Worm (Caenorhabditis elegans) whole organism, L4 larva: ENCODE measurements around the gene pals-32.
A peak's percentile ranks its signal among the peaks of the same experiment; 100 is the strongest.

Source experiments
- F10B5.3 ChIP-seq: sonication (generic microtip); optimal IDR thresholded peaks from 2 replicates; lab custom pipeline; 2016; ENCODE audit warnings: mild to moderate bottlenecking, missing genetic modification characterization, missing compliant biosample characterization
- R02D3.7 ChIP-seq: fragments of 150-350 bp; sonication (generic microtip); optimal IDR thresholded peaks from 3 replicates; lab custom pipeline; 2014; ENCODE audit warnings: missing biosample characterization, missing genetic modification characterization
- T20F7.1 ChIP-seq: fragments of 200-800 bp; sonication (Bioruptor generic); optimal IDR thresholded peaks from 2 replicates; lab custom pipeline; 2018; ENCODE audit warnings: mild to moderate bottlenecking, missing genetic modification characterization, missing compliant biosample characterization
- Y105C5A.15 ChIP-seq: fragments of 200-800 bp; sonication (Bioruptor generic); IDR thresholded peaks from 2 replicates; pipeline ENCODE4 v1.3.6; 2022; ENCODE audit warnings: missing genetic modification characterization, missing compliant biosample characterization
- Y5F2A.4 ChIP-seq: fragments of 200-800 bp; sonication (Bioruptor generic); optimal IDR thresholded peaks from 2 replicates; lab custom pipeline; 2018; ENCODE audit warnings: mild to moderate bottlenecking, missing genetic modification characterization, missing compliant biosample characterization
- arid-1 ChIP-seq: fragments of 200-800 bp; sonication (Bioruptor generic); conservative IDR thresholded peaks from 2 replicates; pipeline ENCODE4 v1.3.6; 2022; ENCODE audit warnings: missing genetic modification reagents, missing genetic modification characterization, missing compliant biosample characterization
- ceh-32 ChIP-seq: sonication (generic microtip); optimal IDR thresholded peaks from 2 replicates; lab custom pipeline; 2016; ENCODE audit warnings: mild to moderate bottlenecking, missing genetic modification characterization, missing compliant biosample characterization; ENCODE audit not compliant: poor library complexity
- ctbp-1 ChIP-seq: fragments of 200-800 bp; sonication (Bioruptor generic); IDR thresholded peaks from 2 replicates; pipeline ENCODE4 v1.3.6; 2022; ENCODE audit warnings: missing genetic modification reagents, missing genetic modification characterization, missing compliant biosample characterization
- daf-16 ChIP-seq, 3 experiments: sonication (generic microtip); optimal IDR thresholded peaks; 2 replicates each; lab custom pipeline; 2016 to 2017; ENCODE audit warnings: missing genetic modification characterization in 3 of 3, missing genetic modification reagents in 3 of 3, mild to moderate bottlenecking in 2 of 3, missing compliant biosample characterization in 2 of 3, missing biosample characterization in 1 of 3, moderate library complexity in 1 of 3
- daf-8 ChIP-seq: fragments of 200-800 bp; sonication (Bioruptor generic); IDR thresholded peaks from 2 replicates; pipeline ENCODE4 v1.3.6; 2022; ENCODE audit warnings: missing genetic modification characterization, missing compliant biosample characterization
- dmd-6 ChIP-seq: fragments of 200-800 bp; sonication (Bioruptor generic); IDR thresholded peaks from 2 replicates; pipeline ENCODE4 v1.3.6; 2022; ENCODE audit warnings: missing genetic modification reagents, missing genetic modification characterization, missing compliant biosample characterization
- dpl-1 ChIP-seq: fragments of 150-350 bp; optimal IDR thresholded peaks from 2 replicates; lab custom pipeline; 2014; ENCODE audit warnings: missing biosample characterization, missing genetic modification reagents, missing genetic modification characterization
- fkh-10 ChIP-seq: fragments of 150-350 bp; optimal IDR thresholded peaks from 2 replicates; lab custom pipeline; 2014; ENCODE audit warnings: missing biosample characterization, missing genetic modification reagents, missing genetic modification characterization
- gei-8 ChIP-seq: fragments of 200-800 bp; sonication (Bioruptor generic); optimal IDR thresholded peaks from 2 replicates; lab custom pipeline; 2018; ENCODE audit warnings: mild to moderate bottlenecking, missing genetic modification characterization, missing compliant biosample characterization
- hif-1 ChIP-seq, 2 experiments: sonication (generic microtip); optimal IDR thresholded peaks; 2 replicates each; lab custom pipeline; 2016 to 2017; ENCODE audit warnings: missing compliant biosample characterization in 2 of 2, missing genetic modification characterization in 2 of 2, missing genetic modification reagents in 2 of 2, missing genotype in 2 of 2, mild to moderate bottlenecking in 1 of 2
- jun-1 ChIP-seq: fragments of 150-350 bp; optimal IDR thresholded peaks from 2 replicates; lab custom pipeline; 2014; ENCODE audit warnings: missing biosample characterization, missing genetic modification reagents, missing genetic modification characterization
- lim-7 ChIP-seq: fragments of 200-800 bp; sonication (Bioruptor generic); IDR thresholded peaks from 2 replicates; pipeline ENCODE4 v1.3.6; 2022; ENCODE audit warnings: missing genetic modification characterization, missing compliant biosample characterization
- lin-29 ChIP-seq: fragments of 200-800 bp; sonication (Bioruptor generic); IDR thresholded peaks from 2 replicates; pipeline ENCODE4 v1.3.6; 2022; ENCODE audit warnings: missing genetic modification reagents, missing genetic modification characterization, missing compliant biosample characterization
- nhr-10 ChIP-seq: fragments of 150-350 bp; optimal IDR thresholded peaks from 2 replicates; lab custom pipeline; 2014; ENCODE audit warnings: missing biosample characterization, missing genetic modification characterization
- nhr-102 ChIP-seq: sonication (generic microtip); optimal IDR thresholded peaks from 2 replicates; lab custom pipeline; 2016; ENCODE audit warnings: mild to moderate bottlenecking, missing genetic modification characterization, moderate library complexity, missing compliant biosample characterization
- nhr-11 ChIP-seq: fragments of 150-350 bp; optimal IDR thresholded peaks from 2 replicates; lab custom pipeline; 2014; ENCODE audit warnings: missing biosample characterization, missing genetic modification characterization
- nhr-25 ChIP-seq: sonication (generic microtip); optimal IDR thresholded peaks from 2 replicates; lab custom pipeline; 2017; ENCODE audit warnings: missing genetic modification characterization, mild to moderate bottlenecking, missing compliant biosample characterization, antibody characterized with exemption, moderate library complexity, borderline replicate concordance; ENCODE audit not compliant: insufficient read depth
- nhr-28 ChIP-seq: fragments of 150-350 bp; optimal IDR thresholded peaks from 2 replicates; lab custom pipeline; 2014; ENCODE audit warnings: missing biosample characterization, missing genetic modification characterization
- nhr-48 ChIP-seq: sonication (generic microtip); optimal IDR thresholded peaks from 2 replicates; lab custom pipeline; 2016; ENCODE audit warnings: mild to moderate bottlenecking, missing genetic modification characterization, missing compliant biosample characterization
- nhr-77 ChIP-seq: fragments of 150-350 bp; optimal IDR thresholded peaks from 2 replicates; lab custom pipeline; 2014; ENCODE audit warnings: missing biosample characterization, missing genetic modification characterization
- php-3 ChIP-seq: fragments of 200-800 bp; sonication (Bioruptor generic); IDR thresholded peaks from 2 replicates; pipeline ENCODE4 v1.3.6; 2022; ENCODE audit warnings: missing genetic modification reagents, missing genetic modification characterization, missing compliant biosample characterization
- saeg-2 ChIP-seq: fragments of 200-800 bp; sonication (Bioruptor generic); IDR thresholded peaks from 2 replicates; pipeline ENCODE4 v1.3.6; 2022; ENCODE audit warnings: missing genetic modification reagents, missing genetic modification characterization, missing compliant biosample characterization
- snpc-1.2 ChIP-seq: fragments of 200-800 bp; sonication (Bioruptor generic); IDR thresholded peaks from 2 replicates; pipeline ENCODE4 v1.3.6; 2022; ENCODE audit warnings: missing genetic modification reagents, missing genetic modification characterization, missing compliant biosample characterization
- spr-3 ChIP-seq: fragments of 200-800 bp; sonication (Bioruptor generic); optimal IDR thresholded peaks from 2 replicates; lab custom pipeline; 2018; ENCODE audit warnings: mild to moderate bottlenecking, missing genetic modification characterization, missing compliant biosample characterization
- tag-97 ChIP-seq: fragments of 200-800 bp; sonication (Bioruptor generic); IDR thresholded peaks from 2 replicates; pipeline ENCODE4 v1.3.6; 2022; ENCODE audit warnings: missing genetic modification characterization, missing compliant biosample characterization
- tra-1 ChIP-seq: fragments of 200-800 bp; sonication (Bioruptor generic); IDR thresholded peaks from 2 replicates; pipeline ENCODE4 v1.3.6; 2022; ENCODE audit warnings: missing genetic modification reagents, missing genetic modification characterization, missing compliant biosample characterization
- unc-62 ChIP-seq, 3 experiments: fragments of 150-350 bp in 1 of 3; sonication (generic microtip); optimal IDR thresholded peaks in 2 of 3; peaks in 1 of 3; 1 replicate in 1 of 3; 2 replicates in 2 of 3; lab custom pipeline; 2014 to 2017; ENCODE audit warnings: missing biosample characterization in 3 of 3, missing genetic modification characterization in 3 of 3, missing genetic modification reagents in 3 of 3, missing genotype in 1 of 3
- zfp-2 ChIP-seq: sonication (generic microtip); optimal IDR thresholded peaks from 2 replicates; lab custom pipeline; 2016; ENCODE audit warnings: mild to moderate bottlenecking, missing genetic modification characterization, missing compliant biosample characterization

pals-32 gene

ce11 chrV:2938497-2938896, 42.1 kb downstream of the pals-32 start, which contains the start of gene srw-141:
Gene srw-141, minus strand, starts transcription at chrV:2938597.
- TF ChIP-seq jun-1 (tag; lab: Kevin White, UChicago) (no peak), fkh-10 (GFP tag; lab: Kevin White, UChicago) (no peak), tag-97 (no peak), ctbp-1 (GFP tag; lab: Robert Waterston, UW) (no peak), tra-1 (GFP tag; lab: Robert Waterston, UW) (no peak), lim-7 (GFP tag; lab: Robert Waterston, UW) (no peak), daf-8 (GFP tag; lab: Robert Waterston, UW) (no peak), nhr-10 (tag; lab: Kevin White, UChicago) (no peak), snpc-1.2 (GFP tag; lab: Robert Waterston, UW) (no peak), nhr-102 (tag; lab: Kevin White, UChicago) (no peak), F10B5.3 (tag; lab: Kevin White, UChicago) (no peak), php-3 (GFP tag; lab: Robert Waterston, UW) (no peak)
- TF ChIP-seq, all 104 proteins: peak for 0

- TF ChIP-seq tag-97 (no peak), nhr-11 (tag; lab: Kevin White, UChicago) (no peak), zfp-2 (tag; lab: Kevin White, UChicago) (no peak), nhr-48 (tag; lab: Kevin White, UChicago) (no peak), gei-8 (GFP tag; lab: Kevin White, UChicago) (no peak), ceh-32 (no peak), spr-3 (GFP tag; lab: Kevin White, UChicago) (no peak), nhr-28 (tag; lab: Kevin White, UChicago) (no peak), Y105C5A.15 (GFP tag; lab: Robert Waterston, UW) (no peak), Y5F2A.4 (GFP tag; lab: Kevin White, UChicago) (no peak)
Observed at ce11 chrV:2941405-2941804, 45.0 kb downstream of the pals-32 start, which contains the start of gene srw-143. Gene srw-143, minus strand, starts transcription at chrV:2941505.

DNA sequence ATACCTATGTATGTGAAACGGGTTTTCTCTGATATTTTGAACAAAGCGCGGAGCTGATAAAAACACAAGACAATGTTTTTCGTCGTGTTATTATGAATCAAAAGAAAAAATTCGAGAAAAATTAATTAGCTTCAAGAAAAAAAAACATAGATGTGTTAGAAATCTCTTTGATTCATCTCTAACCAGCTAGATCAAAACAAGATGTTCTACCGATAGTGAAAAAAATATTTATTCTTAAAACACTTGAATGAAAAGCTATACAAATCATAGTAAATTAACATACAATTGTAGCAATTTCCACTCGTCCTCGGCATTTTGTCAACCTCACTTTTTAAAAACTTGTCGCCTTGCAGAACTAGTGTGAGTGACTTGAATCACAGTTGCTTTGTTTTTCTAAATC, 45.8 kb downstream of the pals-32 start:
- TF ChIP-seq arid-1 (GFP tag; lab: Robert Waterston, UW) (no peak), nhr-77 (tag; lab: Kevin White, UChicago) (no peak), hif-1 (tag; optimal IDR thresholded peaks at IDR 0.05; lab: Kevin White, UChicago) (no peak), dpl-1 (GFP tag; lab: Kevin White, UChicago) (no peak), ceh-32 (no peak), unc-62 (GFP tag; optimal IDR thresholded peaks at IDR 0.05 in 1 of 2; lab: Kevin White, UChicago) (peak in 1 of 2 experiments; percentile 94), unc-62 (tag; optimal IDR thresholded peaks at IDR 0.05; lab: Kevin White, UChicago) (no peak)

DNA sequence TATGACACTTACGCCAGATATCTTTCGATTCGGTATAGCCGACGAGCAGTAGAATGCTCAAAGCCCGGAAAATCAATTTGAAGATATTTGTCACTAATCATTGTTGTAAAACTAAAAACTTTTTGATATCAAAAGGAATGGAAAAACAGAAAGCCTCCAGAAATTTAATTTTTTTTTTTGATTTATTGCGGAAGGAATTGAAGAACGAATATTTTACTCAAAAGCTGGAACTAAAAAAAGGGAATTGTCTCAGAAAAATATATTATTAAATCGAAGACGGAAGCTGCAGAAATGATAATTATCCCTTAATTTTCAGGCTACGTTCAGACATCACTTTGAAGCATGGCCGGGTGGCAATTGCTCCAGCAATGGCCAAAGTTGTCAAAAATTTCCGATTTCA, 47.4 kb downstream of the pals-32 start, which contains the start of gene srw-137:
TSS of gene srw-137 (minus strand) at position 101 of the 400 bp plus-strand sequence.
- TF ChIP-seq nhr-25 (tag; lab: Kevin White, UChicago): no peak
- no peak for TF ChIP-seq jun-1 (tag; lab: Kevin White, UChicago)
- no peak for TF ChIP-seq dmd-6
- no peak for TF ChIP-seq daf-16 (GFP tag; optimal IDR thresholded peaks at IDR 0.05; lab: Kevin White, UChicago)
- no peak for TF ChIP-seq daf-16 (tag; optimal IDR thresholded peaks at IDR 0.05; lab: Kevin White, UChicago)
- no peak for TF ChIP-seq R02D3.7 (tag; lab: Kevin White, UChicago)
- no peak for TF ChIP-seq hif-1 (tag; optimal IDR thresholded peaks at IDR 0.05; lab: Kevin White, UChicago)
- TF ChIP-seq lin-29: no peak
- TF ChIP-seq saeg-2 (GFP tag; lab: Robert Waterston, UW): no peak
- TF ChIP-seq T20F7.1 (GFP tag; lab: Kevin White, UChicago): no peak
- no peak for TF ChIP-seq nhr-11 (tag; lab: Kevin White, UChicago)
